Fruit fly (Drosophila melanogaster) Kc167 (cell line): ENCODE measurements around the gene CG4393.

Source experiments
- h ChIP-seq: fragments of >200 bp; optimal IDR thresholded peaks from 3 replicates; lab custom pipeline; 2018; ENCODE audit warnings: missing external identifiers
- insv ChIP-seq: fragments of >200 bp; optimal IDR thresholded peaks from 3 replicates; lab custom pipeline; 2018; ENCODE audit warnings: missing external identifiers
- psq ChIP-seq: fragments of >200 bp; optimal IDR thresholded peaks from 2 replicates; lab custom pipeline; 2017; ENCODE audit warnings: missing external identifiers

DNA sequence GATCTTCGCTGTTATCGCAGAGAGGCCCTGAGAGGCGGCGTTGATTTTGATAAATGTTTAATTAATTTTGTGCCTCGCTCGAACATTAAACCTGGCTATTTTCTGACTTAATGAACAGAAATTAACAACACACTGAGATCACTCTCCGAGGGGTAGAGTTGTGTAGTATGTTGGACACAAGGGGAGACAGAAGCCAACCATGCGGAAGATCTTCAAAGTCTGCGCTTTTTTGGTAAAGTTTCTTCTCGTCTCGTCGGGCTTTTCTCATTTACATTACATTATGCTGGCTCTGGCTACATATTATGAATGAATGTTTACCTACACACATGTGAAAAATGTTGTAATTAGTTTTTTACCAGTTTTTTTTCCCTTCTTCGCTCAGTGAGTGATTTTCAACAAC is 41.4 kb upstream of the CG4393 start, which contains the start of gene CG43694:
- TF ChIP-seq h (lab: Kevin White, UChicago) (no peak), psq (lab: Kevin White, UChicago) (no peak), insv (lab: Kevin White, UChicago) (no peak)
